Worm (Caenorhabditis elegans) whole organism, L3 larva: ENCODE results near the gene Y56A3A.30.

Source experiments
- R02D3.7 ChIP-seq: fragments of 150-350 bp; optimal IDR thresholded peaks from 2 replicates; lab custom pipeline; 2014; ENCODE audit warnings: missing biosample characterization, missing genetic modification characterization
- ceh-16 ChIP-seq: sonication (generic microtip); optimal IDR thresholded peaks from 2 replicates; lab custom pipeline; 2017; ENCODE audit warnings: missing biosample characterization, missing genetic modification characterization
- elt-1 ChIP-seq: fragments of 150-350 bp; optimal IDR thresholded peaks from 2 replicates; lab custom pipeline; 2014; ENCODE audit warnings: missing biosample characterization, missing genetic modification characterization
- hmg-11 ChIP-seq: sonication (generic microtip); optimal IDR thresholded peaks from 2 replicates; lab custom pipeline; 2016; ENCODE audit warnings: missing genetic modification characterization, missing compliant biosample characterization
- lin-39 ChIP-seq: fragments of 150-350 bp; optimal IDR thresholded peaks from 2 replicates; lab custom pipeline; 2018; ENCODE audit warnings: missing biosample characterization, missing genetic modification reagents, missing genetic modification characterization
- mml-1 ChIP-seq: fragments of 150-350 bp; sonication (generic microtip); optimal IDR thresholded peaks from 3 replicates; lab custom pipeline; 2014; ENCODE audit warnings: missing biosample characterization, missing genetic modification characterization
- nhr-23 ChIP-seq: fragments of 150-350 bp; optimal IDR thresholded peaks from 2 replicates; lab custom pipeline; 2014; ENCODE audit warnings: missing biosample characterization, missing genetic modification reagents, missing genetic modification characterization
- tbx-2 ChIP-seq: sonication (generic microtip); optimal IDR thresholded peaks from 2 replicates; lab custom pipeline; 2016; ENCODE audit warnings: mild to moderate bottlenecking, missing genetic modification characterization, missing compliant biosample characterization
- ztf-4 ChIP-seq: fragments of 150-350 bp; optimal IDR thresholded peaks from 2 replicates; lab custom pipeline; 2014; ENCODE audit warnings: missing biosample characterization, missing genetic modification characterization

DNA sequence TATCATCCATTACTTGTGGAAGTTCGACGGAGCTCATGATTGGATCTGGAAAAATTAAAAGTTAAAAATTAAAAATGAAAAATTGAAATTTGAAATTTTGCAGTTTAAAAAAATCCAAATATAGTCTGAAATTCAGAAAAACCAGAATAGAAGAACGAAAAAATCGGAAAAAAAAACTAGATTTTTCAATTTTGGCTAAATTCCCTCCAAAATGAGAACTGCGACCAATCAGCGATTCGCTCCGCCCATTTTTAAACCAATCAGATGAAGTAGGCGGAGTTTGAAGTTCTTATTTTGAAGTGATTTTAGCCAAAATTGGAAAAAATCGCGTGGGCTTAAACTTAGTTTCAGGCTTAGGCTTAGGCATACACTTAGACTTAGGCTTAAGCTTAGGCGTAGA, 31.9 kb downstream of the Y56A3A.30 start, which contains the start of gene Y56A3A.7:
- TF ChIP-seq ceh-16 = no peak
- no peak for TF ChIP-seq lin-39 (tag; lab: Kevin White, UChicago)
- TF ChIP-seq R02D3.7 (tag; lab: Kevin White, UChicago) = no peak
- no peak for TF ChIP-seq elt-1 (tag; lab: Kevin White, UChicago)
- no peak for TF ChIP-seq mml-1 (tag; lab: Kevin White, UChicago)
- no peak for TF ChIP-seq hmg-11 (tag; lab: Kevin White, UChicago)
- no peak for TF ChIP-seq nhr-23
- TF ChIP-seq tbx-2 (tag; lab: Kevin White, UChicago) = no peak
- TF ChIP-seq ztf-4 (tag; lab: Kevin White, UChicago) = no peak
